Worm (Caenorhabditis elegans) whole organism, L4/young adult: ENCODE measurements around the gene Y54G11A.2.

Source experiments
- W03F9.2 ChIP-seq: fragments of 150-350 bp; optimal IDR thresholded peaks from 2 replicates; lab custom pipeline; 2014; ENCODE audit warnings: missing biosample characterization, missing genetic modification characterization
- dao-5 ChIP-seq: sonication (generic microtip); optimal IDR thresholded peaks from 2 replicates; lab custom pipeline; 2016; ENCODE audit warnings: missing genotype, missing genetic modification characterization, moderate library complexity, missing compliant biosample characterization
- him-1 ChIP-seq: sonication (generic microtip); optimal IDR thresholded peaks from 2 replicates; lab custom pipeline; 2016; ENCODE audit warnings: missing genotype, missing genetic modification reagents, missing genetic modification characterization, missing compliant biosample characterization

ce11 chrII:14294390-14294789 is 42.2 kb downstream of the Y54G11A.2 start:
- TF ChIP-seq him-1 (tag; lab: Kevin White, UChicago) = no peak
- TF ChIP-seq W03F9.2 = no peak
- no peak for TF ChIP-seq dao-5 (tag; lab: Kevin White, UChicago)
